Worm (Caenorhabditis elegans) whole organism, young adult: ENCODE measurements around the gene C08B6.6.

Experiments
- Y56A3A.18 ChIP-seq: fragments of 200-800 bp; sonication (Bioruptor generic); IDR thresholded peaks from 2 replicates; pipeline ENCODE4 v1.3.6; 2022; ENCODE audit warnings: missing genetic modification reagents, missing genetic modification characterization, missing compliant biosample characterization
- athp-1 ChIP-seq: sonication (generic microtip); optimal IDR thresholded peaks from 2 replicates; lab custom pipeline; 2017; ENCODE audit warnings: mild to moderate bottlenecking, missing genetic modification characterization, missing compliant biosample characterization
- attf-3 ChIP-seq: fragments of 200-800 bp; sonication (Bioruptor generic); conservative IDR thresholded peaks from 2 replicates; pipeline ENCODE4 v1.3.6; 2022; ENCODE audit warnings: missing genetic modification reagents, missing genetic modification characterization, missing compliant biosample characterization
- dpl-1 ChIP-seq: fragments of 150-350 bp; optimal IDR thresholded peaks from 2 replicates; lab custom pipeline; 2014; ENCODE audit warnings: missing biosample characterization, missing genetic modification reagents, missing genetic modification characterization
- efl-1 ChIP-seq: fragments of 150-350 bp; optimal IDR thresholded peaks from 2 replicates; lab custom pipeline; 2014; ENCODE audit warnings: missing biosample characterization, missing genetic modification reagents, missing genetic modification characterization
- fkh-3 ChIP-seq: sonication (generic microtip); optimal IDR thresholded peaks from 2 replicates; lab custom pipeline; 2016; ENCODE audit warnings: mild to moderate bottlenecking, missing genetic modification characterization, missing compliant biosample characterization
- hmg-20 ChIP-seq: fragments of 200-800 bp; sonication (Bioruptor generic); IDR thresholded peaks from 2 replicates; pipeline ENCODE4 v1.3.6; 2022; ENCODE audit warnings: missing genetic modification reagents, missing genetic modification characterization, missing compliant biosample characterization
- lag-1 ChIP-seq: fragments of 200-800 bp; sonication (Bioruptor generic); IDR thresholded peaks from 2 replicates; pipeline ENCODE4 v1.3.6; 2022; ENCODE audit warnings: missing genetic modification reagents, missing genetic modification characterization, missing compliant biosample characterization
- let-607 ChIP-seq, 2 experiments: fragments of 200-800 bp in 1 of 2; sonication (Bioruptor generic) in 1 of 2; sonication (generic microtip) in 1 of 2; optimal IDR thresholded peaks; 2 replicates each; lab custom pipeline; 2016 to 2018; ENCODE audit warnings: mild to moderate bottlenecking in 2 of 2, missing compliant biosample characterization in 2 of 2, missing genetic modification characterization in 2 of 2, moderate library complexity in 2 of 2, missing genotype in 1 of 2
- nfyb-1 ChIP-seq: fragments of 200-800 bp; sonication (Bioruptor generic); IDR thresholded peaks from 2 replicates; pipeline ENCODE4 v1.3.6; 2022; ENCODE audit warnings: missing genetic modification reagents, missing genetic modification characterization, missing compliant biosample characterization
- nhr-179 ChIP-seq: sonication (generic microtip); optimal IDR thresholded peaks from 2 replicates; lab custom pipeline; 2016; ENCODE audit warnings: mild to moderate bottlenecking, missing genetic modification characterization, missing compliant biosample characterization
- pha-4 ChIP-seq: fragments of 150-350 bp; sonication (generic microtip); optimal IDR thresholded peaks from 2 replicates; lab custom pipeline; 2014; ENCODE audit warnings: missing biosample characterization, missing genetic modification reagents, missing genetic modification characterization
- zim-3 ChIP-seq: sonication (generic microtip); optimal IDR thresholded peaks from 2 replicates; lab custom pipeline; 2017; ENCODE audit warnings: mild to moderate bottlenecking, missing genetic modification characterization, moderate library complexity, missing compliant biosample characterization

DNA sequence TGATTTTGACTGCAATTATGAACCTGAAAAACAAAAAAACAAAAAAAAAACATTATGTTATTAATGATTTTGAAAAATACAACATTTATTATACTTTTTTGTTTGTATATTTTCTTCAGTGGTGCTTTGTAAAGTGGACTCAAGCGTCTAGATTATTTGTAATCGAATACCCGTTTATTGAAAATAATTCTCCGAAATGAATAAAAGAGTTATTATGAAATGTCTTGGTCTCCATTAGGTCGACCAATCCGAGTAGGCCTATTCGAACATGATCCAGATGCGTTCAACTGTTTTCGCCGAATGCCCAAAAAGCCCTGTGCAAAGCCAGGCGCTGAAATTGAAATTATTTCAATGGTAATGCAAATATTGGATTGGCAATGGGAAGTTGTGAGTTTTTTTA, 6.0 kb upstream of the C08B6.6 start, which contains the start of gene C08B6.5:
- TF ChIP-seq athp-1: no peak
- no peak for TF ChIP-seq dpl-1 (GFP tag; lab: Kevin White, UChicago)
- TF ChIP-seq pha-4 (tag; lab: Kevin White, UChicago): no peak
- TF ChIP-seq hmg-20 (GFP tag; lab: Robert Waterston, UW): no peak
- no peak for TF ChIP-seq efl-1 (GFP tag; lab: Kevin White, UChicago)
- no peak for TF ChIP-seq fkh-3 (tag; lab: Kevin White, UChicago)
- no peak for TF ChIP-seq attf-3 (GFP tag; lab: Robert Waterston, UW)
- no peak for TF ChIP-seq let-607 (tag; optimal IDR thresholded peaks at IDR 0.05; lab: Kevin White, UChicago)
- TF ChIP-seq lag-1 (GFP tag; lab: Robert Waterston, UW): no peak
- TF ChIP-seq nhr-179 (tag; lab: Kevin White, UChicago): no peak
- no peak for TF ChIP-seq nfyb-1
- TF ChIP-seq zim-3 (tag; lab: Kevin White, UChicago): no peak
- no peak for TF ChIP-seq Y56A3A.18 (GFP tag; lab: Robert Waterston, UW)
